Fruit fly (Drosophila melanogaster): ENCODE data around the gene CG31139.
A peak's percentile ranks its signal among the peaks of the same experiment; 100 is the strongest.

CG31139 gene

DNA sequence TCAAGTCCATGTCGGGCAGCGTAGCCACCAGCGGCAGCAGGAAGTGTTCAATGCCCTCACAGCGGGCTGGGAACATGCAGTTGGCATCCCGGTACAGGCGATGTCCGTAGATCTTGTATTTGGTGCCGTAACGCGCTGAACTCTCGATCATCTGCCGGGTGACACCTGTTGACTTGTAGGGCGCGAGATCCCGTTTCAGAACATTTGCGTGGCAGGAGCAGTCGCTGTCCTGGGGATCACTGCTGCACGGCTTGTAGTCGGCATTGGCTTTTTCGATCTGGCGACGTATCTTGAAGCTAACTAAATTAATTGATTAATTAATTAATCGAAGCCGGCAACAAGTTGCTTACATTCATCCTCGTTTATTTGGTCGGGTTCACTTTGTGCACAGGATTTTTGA, 1.2 kb upstream of the CG31139 start:
- TF ChIP-seq CG4496 (GFP tag; IDR thresholded peaks at IDR 0.05) (no peak), CG10348 (GFP tag; IDR thresholded peaks at IDR 0.05) (no peak), Pif1B (GFP tag; optimal IDR thresholded peaks at IDR 0.05) (no peak), Snoo (tag; optimal IDR thresholded peaks at IDR 0.05) (no peak), CG8159 (tag; optimal IDR thresholded peaks at IDR 0.05) (no peak), gl (tag; optimal IDR thresholded peaks at IDR 0.05) (no peak), CG34367 (tag; optimal IDR thresholded peaks at IDR 0.05) (no peak), D1 (tag; optimal IDR thresholded peaks at IDR 0.05) (no peak), CG15710 (tag; optimal IDR thresholded peaks at IDR 0.05) (no peak)

DNA sequence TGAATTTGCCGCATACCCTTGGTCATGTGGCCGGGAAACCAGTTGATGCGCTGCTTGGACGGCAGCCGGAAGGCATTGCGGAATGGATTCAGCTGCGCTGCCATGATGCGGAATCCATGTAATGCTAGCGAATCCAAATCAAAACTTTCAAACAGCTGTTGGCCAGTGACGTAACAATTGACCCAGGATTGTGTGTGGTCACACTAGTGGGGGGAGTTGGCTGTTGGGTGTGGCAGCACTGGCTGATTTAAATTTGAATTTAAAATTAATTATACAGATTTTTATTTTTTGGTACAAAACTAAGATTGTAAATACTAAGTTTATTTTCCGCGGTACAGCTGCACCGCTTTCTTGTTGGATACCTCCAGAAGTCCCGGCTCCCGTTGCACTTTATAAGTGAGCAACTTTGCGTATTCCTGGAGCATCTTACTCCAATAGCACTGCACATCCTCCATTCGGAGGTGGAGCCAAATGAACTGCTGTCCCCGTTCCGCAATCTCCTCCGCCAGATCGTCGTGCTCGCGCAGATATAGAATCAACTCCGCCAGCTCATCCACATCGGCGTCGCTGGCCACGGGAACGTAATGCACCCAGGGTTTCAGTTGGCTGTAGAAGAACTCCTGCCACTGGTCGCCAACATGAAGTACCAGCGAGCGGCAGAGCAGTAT, 1.3 kb downstream of the CG31139 start, which contains the start of gene CG17141:
TSS of gene CG17141 (minus strand) at position 177 of the 668 bp plus-strand sequence.
- TF ChIP-seq Pif1B (GFP tag; optimal IDR thresholded peaks at IDR 0.05) = no peak
- TF ChIP-seq Ets98B (GFP tag; IDR thresholded peaks at IDR 0.05) = no peak
- TF ChIP-seq gl (tag; optimal IDR thresholded peaks at IDR 0.05) = no peak
- no peak for TF ChIP-seq Pif1A (GFP tag; optimal IDR thresholded peaks at IDR 0.05)
- TF ChIP-seq CG4496 (GFP tag; IDR thresholded peaks at IDR 0.05) = no peak
- TF ChIP-seq CG9948 (tag; optimal IDR thresholded peaks at IDR 0.05) = no peak
- TF ChIP-seq CG13204 (GFP tag; optimal IDR thresholded peaks at IDR 0.05) = no peak
- TF ChIP-seq EcR (GFP tag; optimal IDR thresholded peaks at IDR 0.05) = no peak
- no peak for TF ChIP-seq CG12605 (GFP tag; IDR thresholded peaks at IDR 0.05)
- no peak for TF ChIP-seq CG32121 (GFP tag; IDR thresholded peaks at IDR 0.05)
- no peak for TF ChIP-seq fd96Ca (GFP tag; IDR thresholded peaks at IDR 0.05)
- no peak for TF ChIP-seq CG17806 (tag; optimal IDR thresholded peaks at IDR 0.05)
- no peak for TF ChIP-seq CG15710 (tag; optimal IDR thresholded peaks at IDR 0.05)
- no peak for TF ChIP-seq D1 (tag; optimal IDR thresholded peaks at IDR 0.05)
- TF ChIP-seq Snoo (tag; optimal IDR thresholded peaks at IDR 0.05) = no peak

DNA sequence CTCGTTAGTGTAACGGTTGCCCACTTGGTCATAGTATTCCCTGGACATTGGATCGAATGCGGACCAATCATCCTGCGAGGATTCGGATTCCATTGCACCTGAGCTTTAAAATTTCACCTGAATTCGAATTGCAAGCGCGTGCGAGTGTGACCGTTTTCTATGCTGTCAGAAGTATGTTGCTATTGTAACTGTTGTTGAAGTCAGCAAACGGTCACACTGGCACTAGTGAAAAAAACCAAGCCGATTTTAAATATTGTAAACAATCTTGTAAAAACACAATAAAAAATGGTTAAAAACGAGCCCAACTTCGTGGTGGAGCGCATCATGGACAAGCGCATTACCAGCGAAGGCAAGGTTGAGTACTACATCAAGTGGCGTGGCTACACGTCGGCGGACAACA, 3.4 kb downstream of the CG31139 start, which contains the start of the genes vret and HP1c:
TSS of gene vret (minus strand) at position 150 of the 400 bp plus-strand sequence.
TSS of gene HP1c (plus strand) at position 189 of the 400 bp plus-strand sequence.
- TF ChIP-seq CG17806 (tag; optimal IDR thresholded peaks at IDR 0.05) (no peak), CG8159 (tag; optimal IDR thresholded peaks at IDR 0.05) (no peak), CG32121 (GFP tag; IDR thresholded peaks at IDR 0.05) (no peak), EcR (GFP tag; optimal IDR thresholded peaks at IDR 0.05) (no peak), Snoo (tag; optimal IDR thresholded peaks at IDR 0.05) (no peak), CG34367 (tag; optimal IDR thresholded peaks at IDR 0.05) (no peak)

DNA sequence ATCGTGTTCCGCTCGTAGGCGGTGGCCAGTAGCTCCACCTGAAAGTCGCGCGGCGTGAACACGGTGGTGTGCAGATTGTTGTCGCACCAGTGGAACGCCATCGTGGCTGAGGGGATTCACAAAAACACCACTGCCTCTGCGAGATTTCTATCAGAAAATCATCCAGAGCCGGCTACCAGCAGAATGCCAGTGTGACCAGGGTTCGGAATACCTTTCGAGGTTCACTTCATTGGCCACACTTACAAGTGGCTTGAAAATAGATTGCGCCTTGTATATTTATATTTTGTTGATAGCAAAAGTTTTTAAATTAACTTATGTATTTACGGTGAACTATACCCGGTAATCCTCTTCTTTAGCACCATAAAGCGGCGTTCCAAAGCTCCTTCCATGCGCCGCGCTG, 7.9 kb downstream of the CG31139 start, which contains the start of the genes Dcr-1 and CG6985:
TSS of gene Dcr-1 (minus strand) at position 162 of the 400 bp plus-strand sequence.
TSS of gene CG6985 (plus strand) at position 221 of the 400 bp plus-strand sequence.
- TF ChIP-seq EcR (GFP tag; optimal IDR thresholded peaks at IDR 0.05) (no peak), CG8159 (tag; optimal IDR thresholded peaks at IDR 0.05) (no peak), Pif1A (GFP tag; optimal IDR thresholded peaks at IDR 0.05) (no peak), CG17806 (tag; optimal IDR thresholded peaks at IDR 0.05) (no peak), CG15710 (tag; optimal IDR thresholded peaks at IDR 0.05) (no peak), CG8301 (tag; optimal IDR thresholded peaks at IDR 0.05) (no peak)

DNA sequence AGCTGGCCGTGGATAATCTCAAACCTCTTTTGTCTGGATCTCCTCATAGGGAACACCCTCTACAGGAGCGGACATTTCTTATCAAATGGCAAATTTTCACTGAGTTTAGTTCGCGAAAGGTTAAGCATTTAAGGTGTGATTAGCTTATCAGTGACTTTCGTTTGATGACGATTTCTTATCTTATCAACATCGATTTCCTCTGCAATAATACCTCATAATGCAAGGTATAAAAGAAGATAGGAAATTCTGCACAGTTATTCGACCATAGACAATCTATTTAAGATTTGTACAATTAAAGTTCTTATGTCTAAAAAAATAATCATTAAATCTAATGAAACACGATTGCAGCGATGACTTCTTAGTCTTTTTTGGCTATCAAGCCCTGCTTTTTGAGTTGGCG, 15.1 kb downstream of the CG31139 start, which contains the start of gene Takl2:
TSS of gene Takl2 (minus strand) at position 101 of the 400 bp plus-strand sequence.
- no peak for TF ChIP-seq fd96Ca (GFP tag; IDR thresholded peaks at IDR 0.05)
- no peak for TF ChIP-seq D1 (tag; optimal IDR thresholded peaks at IDR 0.05)
- TF ChIP-seq EcR (GFP tag; optimal IDR thresholded peaks at IDR 0.05) = no peak
- no peak for TF ChIP-seq CG12605 (GFP tag; IDR thresholded peaks at IDR 0.05)
- TF ChIP-seq CG8159 (tag; optimal IDR thresholded peaks at IDR 0.05) = no peak
- no peak for TF ChIP-seq CG17806 (tag; optimal IDR thresholded peaks at IDR 0.05)
- no peak for TF ChIP-seq CG32121 (GFP tag; IDR thresholded peaks at IDR 0.05)
- no peak for TF ChIP-seq Ets98B (GFP tag; IDR thresholded peaks at IDR 0.05)
- no peak for TF ChIP-seq Pif1B (GFP tag; optimal IDR thresholded peaks at IDR 0.05)

DNA sequence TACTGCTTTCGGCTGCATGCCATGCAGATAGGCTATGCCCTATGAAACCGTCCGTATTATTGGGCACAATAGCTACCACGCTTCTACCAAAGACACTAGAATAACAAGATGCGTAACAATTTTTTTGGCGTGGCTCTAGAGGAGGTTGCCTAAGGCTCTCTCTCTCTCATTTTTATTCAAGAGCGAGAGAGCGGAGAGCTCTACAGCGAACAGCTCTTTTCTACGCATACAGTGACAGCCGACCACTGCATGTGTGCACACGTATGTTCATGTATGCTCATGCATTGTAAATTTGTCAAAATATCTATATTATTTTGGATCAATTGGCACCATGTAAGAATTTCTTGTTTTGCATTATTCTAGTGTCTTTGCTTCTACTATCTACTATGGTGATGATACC, 15.9 kb downstream of the CG31139 start:
- TF ChIP-seq CG4496 (GFP tag; IDR thresholded peaks at IDR 0.05) = no peak
- no peak for TF ChIP-seq Ets98B (GFP tag; IDR thresholded peaks at IDR 0.05)
- no peak for TF ChIP-seq D1 (tag; optimal IDR thresholded peaks at IDR 0.05)
- TF ChIP-seq rn (GFP tag; IDR thresholded peaks at IDR 0.05) = no peak
- TF ChIP-seq CG13204 (GFP tag; optimal IDR thresholded peaks at IDR 0.05) = no peak

DNA sequence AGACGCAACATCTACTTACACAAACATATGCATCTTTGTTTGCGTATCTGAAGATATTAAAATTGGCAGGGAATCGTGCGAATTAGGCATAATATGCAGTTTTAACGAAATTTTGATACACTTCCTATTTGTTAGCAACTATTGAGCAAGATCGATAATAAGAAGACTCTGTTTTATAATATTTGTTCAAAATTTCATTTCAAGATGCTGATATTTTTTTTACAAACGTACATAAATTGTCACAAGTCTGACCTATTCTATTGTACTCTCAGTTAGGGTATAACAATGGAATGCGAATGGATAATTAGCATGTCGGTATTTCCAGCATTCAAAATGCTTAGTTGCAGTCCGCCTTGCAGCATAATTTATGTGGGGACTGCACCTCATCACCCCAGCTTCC, 21.0 kb downstream of the CG31139 start:
- TF ChIP-seq CG17806 (tag; optimal IDR thresholded peaks at IDR 0.05) (peak; percentile 27), CG15710 (tag; optimal IDR thresholded peaks at IDR 0.05) (no peak), CG8301 (tag; optimal IDR thresholded peaks at IDR 0.05) (peak; percentile 64), CG34367 (tag; optimal IDR thresholded peaks at IDR 0.05) (peak; percentile 31), CG12605 (GFP tag; IDR thresholded peaks at IDR 0.05) (peak; percentile 55; the same call in 1 of the 2 replicates), CG4496 (GFP tag; IDR thresholded peaks at IDR 0.05) (peak; percentile 80), EcR (GFP tag; optimal IDR thresholded peaks at IDR 0.05) (no peak), Pif1B (GFP tag; optimal IDR thresholded peaks at IDR 0.05) (no peak), fd96Ca (GFP tag; IDR thresholded peaks at IDR 0.05) (no peak), Pif1A (GFP tag; optimal IDR thresholded peaks at IDR 0.05) (no peak), CG8159 (tag; optimal IDR thresholded peaks at IDR 0.05) (no peak), gl (tag; optimal IDR thresholded peaks at IDR 0.05) (no peak), rn (GFP tag; IDR thresholded peaks at IDR 0.05) (0 out of 2 replicates have a peak, but pooled peaks have one; percentile 6), CG9948 (tag; optimal IDR thresholded peaks at IDR 0.05) (peak; percentile 53), CG32121 (GFP tag; IDR thresholded peaks at IDR 0.05) (peak; percentile 51; the same call in 1 of the 2 replicates), CG13204 (GFP tag; optimal IDR thresholded peaks at IDR 0.05) (no peak), CG14655 (GFP tag; optimal IDR thresholded peaks at IDR 0.05) (no peak), D1 (tag; optimal IDR thresholded peaks at IDR 0.05) (no peak), Snoo (tag; optimal IDR thresholded peaks at IDR 0.05) (no peak), Ets98B (GFP tag; IDR thresholded peaks at IDR 0.05) (peak; percentile 70), CG10348 (GFP tag; IDR thresholded peaks at IDR 0.05) (no peak)

Measured in whole organism, pupa.